Worm (Caenorhabditis elegans) whole organism, early embryonic: ENCODE measurements around the gene piga-1.

Source experiments
- B0310.2 ChIP-seq: sonication (generic microtip); optimal IDR thresholded peaks from 2 replicates; lab custom pipeline; 2016; ENCODE audit warnings: mild to moderate bottlenecking, missing genetic modification characterization, missing compliant biosample characterization
- aly-1 ChIP-seq: sonication (generic microtip); optimal IDR thresholded peaks from 2 replicates; lab custom pipeline; 2016; ENCODE audit warnings: missing genetic modification characterization, missing compliant biosample characterization
- ama-1 ChIP-seq: fragments of 150-350 bp; optimal IDR thresholded peaks from 2 replicates; lab custom pipeline; 2014
- ceh-13 ChIP-seq: fragments of 200-800 bp; sonication (Bioruptor generic); optimal IDR thresholded peaks from 2 replicates; lab custom pipeline; 2018; ENCODE audit warnings: mild to moderate bottlenecking, missing genetic modification characterization, missing compliant biosample characterization
- ceh-36 ChIP-seq: sonication (generic microtip); optimal IDR thresholded peaks from 2 replicates; lab custom pipeline; 2016; ENCODE audit warnings: missing genetic modification characterization, inconsistent platforms, missing compliant biosample characterization
- ets-7 ChIP-seq: sonication (generic microtip); optimal IDR thresholded peaks from 2 replicates; lab custom pipeline; 2016; ENCODE audit warnings: missing genotype, missing genetic modification characterization, missing compliant biosample characterization
- flt-1 ChIP-seq: fragments of 200-800 bp; sonication (Bioruptor generic); IDR thresholded peaks from 2 replicates; pipeline ENCODE4 v1.3.6; 2022; ENCODE audit warnings: missing genetic modification characterization, missing compliant biosample characterization
- hmbx-1 ChIP-seq: sonication (generic microtip); optimal IDR thresholded peaks from 2 replicates; lab custom pipeline; 2016; ENCODE audit warnings: mild to moderate bottlenecking, missing genetic modification characterization, missing compliant biosample characterization
- hmg-4 ChIP-seq: fragments of 200-800 bp; sonication (Bioruptor generic); optimal IDR thresholded peaks from 2 replicates; lab custom pipeline; 2018; ENCODE audit warnings: mild to moderate bottlenecking, missing genetic modification characterization, missing compliant biosample characterization
- pes-1 ChIP-seq: fragments of 200-800 bp; sonication (Bioruptor generic); IDR thresholded peaks from 2 replicates; pipeline ENCODE4 v1.3.6; 2022; ENCODE audit warnings: missing genetic modification reagents, missing genetic modification characterization, missing compliant biosample characterization
- scrt-1 ChIP-seq: fragments of 200-800 bp; sonication (Bioruptor generic); IDR thresholded peaks from 2 replicates; pipeline ENCODE4 v1.3.6; 2022; ENCODE audit warnings: missing genetic modification characterization, missing compliant biosample characterization
- sea-1 ChIP-seq: fragments of 200-800 bp; sonication (Bioruptor generic); conservative IDR thresholded peaks from 2 replicates; pipeline ENCODE4 v1.3.6; 2022; ENCODE audit warnings: missing genetic modification characterization, missing compliant biosample characterization
- tbx-11 ChIP-seq: fragments of 200-800 bp; sonication (Bioruptor generic); IDR thresholded peaks from 2 replicates; pipeline ENCODE4 v1.3.6; 2022; ENCODE audit warnings: missing genetic modification characterization, missing compliant biosample characterization
- tbx-37 ChIP-seq: fragments of 200-800 bp; sonication (Bioruptor generic); conservative IDR thresholded peaks from 2 replicates; pipeline ENCODE4 v1.3.6; 2022; ENCODE audit warnings: missing genetic modification reagents, missing genetic modification characterization, missing compliant biosample characterization

DNA sequence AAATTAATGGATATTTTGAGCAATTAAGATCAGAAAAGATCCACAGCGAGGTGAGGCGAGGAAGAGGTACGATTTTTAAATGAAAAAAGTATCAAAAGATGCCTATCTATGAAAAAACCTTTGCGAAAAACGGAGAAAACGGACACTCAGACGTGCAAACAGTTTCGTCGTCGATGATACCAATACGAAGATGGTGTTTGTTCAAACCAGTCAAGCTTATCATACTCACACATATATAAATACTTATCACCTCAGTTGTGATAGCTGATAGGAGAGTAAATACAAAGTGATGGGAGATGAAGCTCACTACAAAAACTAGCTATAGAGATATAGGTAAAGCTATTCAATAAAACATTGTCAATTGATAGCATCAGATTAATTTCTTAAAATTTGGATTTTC is 18.3 kb upstream of the piga-1 start:
- TF ChIP-seq sea-1 (GFP tag; lab: Robert Waterston, UW), result no peak
- TF ChIP-seq ceh-13 (GFP tag; lab: Kevin White, UChicago), result no peak
- no peak for TF ChIP-seq hmbx-1
- TF ChIP-seq B0310.2 (tag; lab: Kevin White, UChicago), result no peak
- no peak for TF ChIP-seq ets-7 (tag; lab: Kevin White, UChicago)
- TF ChIP-seq ama-1 (lab: Kevin White, UChicago), result no peak
- TF ChIP-seq flt-1, result no peak
- no peak for TF ChIP-seq aly-1 (tag; lab: Kevin White, UChicago)
- no peak for TF ChIP-seq scrt-1 (GFP tag; lab: Robert Waterston, UW)
- no peak for TF ChIP-seq pes-1 (GFP tag; lab: Robert Waterston, UW)
- no peak for TF ChIP-seq tbx-11 (GFP tag; lab: Robert Waterston, UW)
- no peak for TF ChIP-seq hmg-4 (GFP tag; lab: Kevin White, UChicago)
- no peak for TF ChIP-seq ceh-36 (tag; lab: Kevin White, UChicago)
- TF ChIP-seq tbx-37, result no peak
